Worm (Caenorhabditis elegans) whole organism, L2 larva: ENCODE data around the gene pitr-5.

Source experiments
- ceh-82 ChIP-seq: fragments of 150-350 bp; optimal IDR thresholded peaks from 2 replicates; lab custom pipeline; 2014; ENCODE audit warnings: missing biosample characterization, missing genetic modification characterization
- dmd-4 ChIP-seq: sonication (generic microtip); optimal IDR thresholded peaks from 2 replicates; lab custom pipeline; 2017; ENCODE audit warnings: missing biosample characterization, missing genetic modification characterization
- egl-27 ChIP-seq: sonication (generic microtip); optimal IDR thresholded peaks from 3 replicates; lab custom pipeline; 2017; ENCODE audit warnings: missing biosample characterization, missing genetic modification reagents, missing genetic modification characterization
- elt-3 ChIP-seq: sonication (generic microtip); optimal IDR thresholded peaks from 2 replicates; lab custom pipeline; 2017; ENCODE audit warnings: missing biosample characterization, missing genetic modification characterization
- fos-1 ChIP-seq: fragments of 150-350 bp; optimal IDR thresholded peaks from 2 replicates; lab custom pipeline; 2014; ENCODE audit warnings: missing biosample characterization, missing genetic modification characterization
- nhr-237 ChIP-seq: fragments of 150-350 bp; optimal IDR thresholded peaks from 2 replicates; lab custom pipeline; 2014; ENCODE audit warnings: missing biosample characterization, missing genetic modification characterization
- snpc-4 ChIP-seq: fragments of 150-350 bp; optimal IDR thresholded peaks from 2 replicates; lab custom pipeline; 2014; ENCODE audit warnings: missing biosample characterization, missing genetic modification characterization
- unc-39 ChIP-seq: fragments of 150-350 bp; optimal IDR thresholded peaks from 2 replicates; lab custom pipeline; 2014; ENCODE audit warnings: missing biosample characterization, missing genetic modification characterization
- zag-1 ChIP-seq: fragments of 150-350 bp; optimal IDR thresholded peaks from 2 replicates; lab custom pipeline; 2014; ENCODE audit warnings: missing biosample characterization, missing genetic modification characterization

ce11 chrV:7184549-7184948 lies at the start of gene pitr-5:
- TF ChIP-seq unc-39 (tag; lab: Kevin White, UChicago) (no peak), fos-1 (tag; lab: Kevin White, UChicago) (no peak), dmd-4 (tag; lab: Kevin White, UChicago) (no peak), zag-1 (no peak), egl-27 (no peak), elt-3 (no peak), ceh-82 (tag; lab: Kevin White, UChicago) (no peak), snpc-4 (no peak), nhr-237 (tag; lab: Kevin White, UChicago) (no peak)
